Fruit fly (Drosophila melanogaster): ENCODE measurements around the gene CG45079.

dm6 chr3R:17147647-17148244 is 23.5 kb downstream of the CG45079 start:
- TF ChIP-seq CG6808 (GFP tag; optimal IDR thresholded peaks at IDR 0.05) (no peak), dac (GFP tag; optimal IDR thresholded peaks at IDR 0.05) (no peak)
